Fruit fly (Drosophila melanogaster) S2 (cell line): Measurements from ENCODE around the gene CG31279.

Experiments used
- CG8478 ChIP-seq: fragments of >200 bp; optimal IDR thresholded peaks from 2 replicates; lab custom pipeline; 2018
- CTCF ChIP-seq, 2 experiments: fragments of >200 bp; optimal IDR thresholded peaks; 2 replicates each; lab custom pipeline; 2018

DNA sequence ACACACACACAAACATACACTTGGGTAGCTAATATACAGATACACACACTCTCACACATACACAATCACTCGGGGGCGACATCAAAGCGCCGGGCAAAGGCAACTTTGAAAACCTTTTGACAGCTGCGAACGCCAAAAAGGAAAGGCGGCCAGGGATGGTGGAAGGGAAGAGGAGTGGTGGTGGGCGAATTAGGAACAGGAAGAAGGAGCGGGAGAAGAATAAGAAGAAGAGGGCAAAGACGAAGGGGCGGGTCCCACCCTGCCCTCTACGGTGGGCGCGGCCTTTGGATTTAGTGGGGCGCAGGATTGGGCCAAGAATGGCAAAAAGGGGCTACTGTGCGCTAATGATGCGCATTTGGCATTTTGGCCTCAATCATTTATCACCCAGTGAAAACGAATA is 33.9 kb upstream of the CG31279 start:
- TF ChIP-seq CG8478 (lab: Kevin White, UChicago) (no peak), CTCF (optimal IDR thresholded peaks at IDR 0.05; lab: Kevin White, UChicago) (no peak)
